Fruit fly (Drosophila melanogaster): ENCODE measurements around the gene Tep3.

Gene Tep3

DNA sequence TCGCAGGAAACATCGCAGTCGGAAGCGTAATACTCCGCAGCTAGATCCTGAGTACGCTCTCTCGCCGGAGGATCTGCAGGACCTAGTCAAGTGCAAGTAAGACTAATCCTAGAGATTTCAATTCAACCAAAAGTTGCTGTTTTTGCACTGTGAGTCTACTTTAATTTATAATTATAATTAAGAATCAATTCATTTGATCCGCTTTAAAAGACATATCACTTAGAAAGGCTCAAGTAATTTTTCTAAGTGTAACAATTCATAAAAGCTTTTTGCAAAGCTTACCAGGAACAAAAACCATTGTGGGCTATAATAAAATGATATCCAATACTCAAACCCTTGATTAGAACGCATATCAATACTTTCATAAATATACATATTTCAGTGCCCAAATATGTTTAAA, 54.2 kb downstream of the Tep3 start (continued):
- TF ChIP-seq CG43689 (GFP tag; IDR thresholded peaks at IDR 0.05): 0 out of 2 replicates have a peak, but pooled peaks have one; percentile 6
- TF ChIP-seq CG5953 (GFP tag; IDR thresholded peaks at IDR 0.05): 0 out of 2 replicates have a peak, but pooled peaks have one; percentile 16
- TF ChIP-seq CG9932 (GFP tag; IDR thresholded peaks at IDR 0.05): 0 out of 2 replicates have a peak, but pooled peaks have one; percentile 10
- no peak for TF ChIP-seq CG1529 (GFP tag; optimal IDR thresholded peaks at IDR 0.05)
- peak; percentile 69 for TF ChIP-seq sens (GFP tag)
- TF ChIP-seq CG14050 (GFP tag; IDR thresholded peaks at IDR 0.05): peak; percentile 9; the same call in 1 of the 3 replicates
- peak; percentile 26 for TF ChIP-seq tio (GFP tag; optimal IDR thresholded peaks at IDR 0.05)

Data from whole organism, embryonic.